Fruit fly (Drosophila melanogaster): ENCODE data around the gene CG33181.

CG33181 gene

DNA sequence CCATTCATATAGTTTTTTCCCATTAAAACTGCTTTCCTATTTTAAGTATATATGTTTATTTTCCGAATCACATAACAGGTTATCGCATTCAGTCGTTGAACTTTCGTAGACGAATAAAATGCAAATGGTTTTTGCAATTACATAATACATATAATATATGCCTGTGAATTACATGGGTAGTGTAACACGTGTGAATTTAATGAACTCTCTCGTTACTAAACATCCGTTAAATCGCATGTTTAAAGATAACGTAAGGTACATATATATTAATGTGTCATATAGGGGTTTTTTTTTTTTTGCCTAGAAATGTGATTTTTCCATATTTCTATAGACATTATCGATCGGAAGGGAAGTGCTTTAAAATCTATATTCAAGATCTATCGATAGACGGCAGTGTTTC is 19.5 kb upstream of the CG33181 start:
- TF ChIP-seq svp (GFP tag): no peak
- TF ChIP-seq Sox102F (GFP tag; optimal IDR thresholded peaks at IDR 0.05): no peak
- TF ChIP-seq CG6808 (GFP tag; optimal IDR thresholded peaks at IDR 0.05): no peak
- TF ChIP-seq Eip93F (GFP tag; optimal IDR thresholded peaks at IDR 0.05): no peak
- no peak for TF ChIP-seq CG8119 (GFP tag; IDR thresholded peaks at IDR 0.05)
- no peak for TF ChIP-seq lz (GFP tag; optimal IDR thresholded peaks at IDR 0.05)
- TF ChIP-seq Ets21C (GFP tag; optimal IDR thresholded peaks at IDR 0.05): no peak
- no peak for TF ChIP-seq CG15336 (GFP tag; IDR thresholded peaks at IDR 0.05)
- TF ChIP-seq dsx (GFP tag; optimal IDR thresholded peaks at IDR 0.05; ENCODE audit: poor library complexity, severe bottlenecking): no peak
- no peak for TF ChIP-seq CG3919 (GFP tag; optimal IDR thresholded peaks at IDR 0.05)
- no peak for TF ChIP-seq CG10669 (GFP tag; optimal IDR thresholded peaks at IDR 0.05)
- TF ChIP-seq CG11902 (GFP tag; optimal IDR thresholded peaks at IDR 0.05): no peak
- no peak for TF ChIP-seq fd59A (GFP tag; optimal IDR thresholded peaks at IDR 0.05)
- TF ChIP-seq CG4318 (GFP tag; optimal IDR thresholded peaks at IDR 0.05): no peak
- no peak for TF ChIP-seq Hr38 (GFP tag; optimal IDR thresholded peaks at IDR 0.05)
- no peak for TF ChIP-seq CG10631 (GFP tag; optimal IDR thresholded peaks at IDR 0.05)
- no peak for TF ChIP-seq Gug (GFP tag; IDR thresholded peaks at IDR 0.05)
- TF ChIP-seq CG34406 (GFP tag; optimal IDR thresholded peaks at IDR 0.05): no peak

DNA sequence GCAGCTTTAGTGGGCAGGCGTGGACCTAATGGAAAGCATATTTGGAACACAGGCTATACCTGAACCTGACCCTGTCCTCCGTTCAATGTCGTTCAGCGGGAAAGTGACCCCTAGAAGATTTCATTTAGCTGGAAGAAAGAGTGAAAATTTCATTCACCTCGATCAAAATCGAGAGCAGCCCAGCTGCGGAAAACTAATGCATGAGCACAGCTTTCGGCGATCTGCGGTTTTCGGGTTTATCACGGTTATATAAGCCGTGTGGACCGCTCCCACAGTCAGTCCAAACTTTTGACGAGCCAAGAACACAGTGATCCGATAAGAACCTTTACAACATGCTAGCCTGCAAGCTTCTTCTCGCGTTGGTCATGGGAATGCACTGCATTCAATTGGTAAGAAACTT is 18.6 kb upstream of the CG33181 start, which contains the start of gene Cp7Fa:
TSS of gene Cp7Fa (plus strand) at position 301 of the 400 bp plus-strand sequence.
- TF ChIP-seq CG6276 (GFP tag; optimal IDR thresholded peaks at IDR 0.05): no peak
- TF ChIP-seq topi (GFP tag; optimal IDR thresholded peaks at IDR 0.05): no peak
- no peak for TF ChIP-seq CG9139 (GFP tag; optimal IDR thresholded peaks at IDR 0.05)
- TF ChIP-seq CG6854 (GFP tag; optimal IDR thresholded peaks at IDR 0.05): no peak
- no peak for TF ChIP-seq Ets96B (tag; optimal IDR thresholded peaks at IDR 0.05)
- no peak for TF ChIP-seq CG34406 (GFP tag; optimal IDR thresholded peaks at IDR 0.05)
- TF ChIP-seq Sox102F (GFP tag; optimal IDR thresholded peaks at IDR 0.05): no peak
- no peak for TF ChIP-seq OdsH (GFP tag; optimal IDR thresholded peaks at IDR 0.05)

- TF ChIP-seq pdm3 (GFP tag; optimal IDR thresholded peaks at IDR 0.05): no peak
- no peak for TF ChIP-seq dsx (GFP tag; optimal IDR thresholded peaks at IDR 0.05; ENCODE audit: poor library complexity, severe bottlenecking)
- no peak for TF ChIP-seq fd85E (GFP tag; optimal IDR thresholded peaks at IDR 0.05)
- TF ChIP-seq Sox14 (GFP tag; optimal IDR thresholded peaks at IDR 0.05): no peak
- no peak for TF ChIP-seq acj6 (GFP tag; optimal IDR thresholded peaks at IDR 0.05)
- TF ChIP-seq Sox15 (GFP tag; optimal IDR thresholded peaks at IDR 0.05): no peak
- no peak for TF ChIP-seq svp (GFP tag)
- TF ChIP-seq CG8632 (GFP tag; optimal IDR thresholded peaks at IDR 0.05): no peak
- no peak for TF ChIP-seq CG6792 (GFP tag; optimal IDR thresholded peaks at IDR 0.05)
These were observed 15.7 kb upstream of the CG33181 start, which contains the start of gene Cp7Fb for dm6 chrX:8473339-8473887. Gene Cp7Fb (plus strand): TSS chrX:8473837.

- no peak for TF ChIP-seq CG6163 (GFP tag; IDR thresholded peaks at IDR 0.05)
- no peak for TF ChIP-seq Ets96B (tag; optimal IDR thresholded peaks at IDR 0.05)
- TF ChIP-seq topi (GFP tag; optimal IDR thresholded peaks at IDR 0.05): no peak
- TF ChIP-seq Hr39 (GFP tag; optimal IDR thresholded peaks at IDR 0.05): no peak
- TF ChIP-seq CG8632 (GFP tag; optimal IDR thresholded peaks at IDR 0.05): no peak
- no peak for TF ChIP-seq CG15336 (GFP tag; IDR thresholded peaks at IDR 0.05)
- TF ChIP-seq Eip75B (GFP tag; optimal IDR thresholded peaks at IDR 0.05): no peak
- TF ChIP-seq CG11902 (GFP tag; optimal IDR thresholded peaks at IDR 0.05): no peak
- TF ChIP-seq spab (GFP tag; optimal IDR thresholded peaks at IDR 0.05): no peak
- TF ChIP-seq acj6 (GFP tag; optimal IDR thresholded peaks at IDR 0.05): no peak
- TF ChIP-seq CG3919 (GFP tag; optimal IDR thresholded peaks at IDR 0.05): no peak
- TF ChIP-seq net (GFP tag; optimal IDR thresholded peaks at IDR 0.05): no peak
- no peak for TF ChIP-seq Hr38 (GFP tag; optimal IDR thresholded peaks at IDR 0.05)
- no peak for TF ChIP-seq CG8119 (GFP tag; IDR thresholded peaks at IDR 0.05)
- TF ChIP-seq CG9139 (GFP tag; optimal IDR thresholded peaks at IDR 0.05): no peak
- no peak for TF ChIP-seq CG10631 (GFP tag; optimal IDR thresholded peaks at IDR 0.05)
- no peak for TF ChIP-seq svp (GFP tag)
- no peak for TF ChIP-seq CG8319 (GFP tag; optimal IDR thresholded peaks at IDR 0.05)
These were observed 13.5 kb upstream of the CG33181 start for dm6 chrX:8475657-8476056.

Measured in whole organism, prepupa.